Worm (Caenorhabditis elegans) whole organism, young adult: ENCODE data around the gene F48C5.2.

Experiments
- C06A6.2 ChIP-seq: fragments of 200-800 bp; sonication (Bioruptor generic); conservative IDR thresholded peaks from 2 replicates; pipeline ENCODE4 v1.3.6; 2022; ENCODE audit warnings: missing genetic modification characterization, missing compliant biosample characterization
- F10E7.11 ChIP-seq: sonication (generic microtip); optimal IDR thresholded peaks from 2 replicates; lab custom pipeline; 2017; ENCODE audit warnings: mild to moderate bottlenecking, missing genetic modification characterization, moderate library complexity, missing compliant biosample characterization
- F33H1.4 ChIP-seq: fragments of 200-800 bp; sonication (Bioruptor generic); IDR thresholded peaks from 2 replicates; pipeline ENCODE4 v1.3.6; 2022; ENCODE audit warnings: missing genetic modification reagents, missing genetic modification characterization, missing compliant biosample characterization
- F37B4.10 ChIP-seq: fragments of 200-800 bp; sonication (Bioruptor generic); IDR thresholded peaks from 2 replicates; pipeline ENCODE4 v1.3.6; 2022; ENCODE audit warnings: missing genetic modification characterization, missing compliant biosample characterization
- F52B5.7 ChIP-seq: sonication (generic microtip); optimal IDR thresholded peaks from 2 replicates; lab custom pipeline; 2016; ENCODE audit warnings: mild to moderate bottlenecking, missing genetic modification characterization, missing compliant biosample characterization
- K12H6.12 ChIP-seq: fragments of 200-800 bp; sonication (Bioruptor generic); optimal IDR thresholded peaks from 2 replicates; lab custom pipeline; 2018; ENCODE audit warnings: mild to moderate bottlenecking, missing genetic modification characterization, missing compliant biosample characterization
- T07F8.4 ChIP-seq: sonication (generic microtip); optimal IDR thresholded peaks from 2 replicates; lab custom pipeline; 2016; ENCODE audit warnings: mild to moderate bottlenecking, missing genetic modification characterization, moderate library complexity, missing compliant biosample characterization
- Y79H2A.3 ChIP-seq: fragments of 200-800 bp; sonication (Bioruptor generic); conservative IDR thresholded peaks from 2 replicates; pipeline ENCODE4 v1.3.6; 2022; ENCODE audit warnings: missing genetic modification reagents, missing genetic modification characterization, missing compliant biosample characterization
- ama-1 ChIP-seq, 3 experiments: fragments of 150-350 bp in 1 of 3; sonication (generic microtip) in 2 of 3; optimal IDR thresholded peaks; 2 replicates each; lab custom pipeline; 2014 to 2018; ENCODE audit warnings: missing biosample characterization in 2 of 3, missing genetic modification characterization in 2 of 3, missing genetic modification reagents in 2 of 3
- atf-7 ChIP-seq: sonication (generic microtip); optimal IDR thresholded peaks from 2 replicates; lab custom pipeline; 2017; ENCODE audit warnings: mild to moderate bottlenecking, missing genetic modification characterization, missing compliant biosample characterization
- attf-5 ChIP-seq: fragments of 200-800 bp; sonication (Bioruptor generic); optimal IDR thresholded peaks from 2 replicates; lab custom pipeline; 2018; ENCODE audit warnings: mild to moderate bottlenecking, missing genetic modification characterization, missing compliant biosample characterization
- bed-2 ChIP-seq: fragments of 200-800 bp; sonication (Bioruptor generic); IDR thresholded peaks from 2 replicates; pipeline ENCODE4 v1.3.6; 2022; ENCODE audit warnings: missing genetic modification reagents, missing genetic modification characterization, missing compliant biosample characterization
- cebp-1 ChIP-seq, 2 experiments: fragments of 200-800 bp in 1 of 2; sonication (Bioruptor generic) in 1 of 2; sonication (generic microtip) in 1 of 2; IDR thresholded peaks in 1 of 2; optimal IDR thresholded peaks in 1 of 2; 2 replicates each; pipeline versions ENCODE4 v1.3.6 to Lab custom; 2017 to 2022; ENCODE audit warnings: missing compliant biosample characterization in 2 of 2, missing genetic modification characterization in 2 of 2, mild to moderate bottlenecking in 1 of 2, missing genetic modification reagents in 1 of 2, moderate library complexity in 1 of 2
- ceh-27 ChIP-seq: fragments of 200-800 bp; sonication (Bioruptor generic); optimal IDR thresholded peaks from 2 replicates; lab custom pipeline; 2018; ENCODE audit warnings: mild to moderate bottlenecking, missing genetic modification characterization, moderate library complexity, missing compliant biosample characterization
- ceh-58 ChIP-seq: fragments of 200-800 bp; sonication (Bioruptor generic); IDR thresholded peaks from 2 replicates; pipeline ENCODE4 v1.3.6; 2022; ENCODE audit warnings: missing genetic modification characterization, missing compliant biosample characterization
- ceh-79 ChIP-seq: sonication (generic microtip); optimal IDR thresholded peaks from 2 replicates; lab custom pipeline; 2017; ENCODE audit warnings: mild to moderate bottlenecking, missing genetic modification characterization, missing compliant biosample characterization
- chd-7 ChIP-seq: sonication (generic microtip); optimal IDR thresholded peaks from 2 replicates; lab custom pipeline; 2016; ENCODE audit warnings: mild to moderate bottlenecking, missing genetic modification characterization, moderate library complexity, missing compliant biosample characterization
- dox-1 ChIP-seq: fragments of 200-800 bp; sonication (Bioruptor generic); IDR thresholded peaks from 2 replicates; pipeline ENCODE4 v1.3.6; 2022; ENCODE audit warnings: missing genetic modification reagents, missing genetic modification characterization, missing compliant biosample characterization
- dpff-1 ChIP-seq: sonication (generic microtip); optimal IDR thresholded peaks from 2 replicates; lab custom pipeline; 2017; ENCODE audit warnings: mild to moderate bottlenecking, missing genetic modification characterization, missing compliant biosample characterization
- efl-1 ChIP-seq: fragments of 150-350 bp; optimal IDR thresholded peaks from 2 replicates; lab custom pipeline; 2014; ENCODE audit warnings: missing biosample characterization, missing genetic modification reagents, missing genetic modification characterization
- egl-44 ChIP-seq: fragments of 200-800 bp; sonication (Bioruptor generic); IDR thresholded peaks from 2 replicates; pipeline ENCODE4 v1.3.6; 2022; ENCODE audit warnings: missing genetic modification reagents, missing genetic modification characterization, missing compliant biosample characterization
- ekl-4 ChIP-seq: fragments of 200-800 bp; sonication (Bioruptor generic); IDR thresholded peaks from 2 replicates; pipeline ENCODE4 v1.3.6; 2022; ENCODE audit warnings: missing genetic modification reagents, missing genetic modification characterization, missing compliant biosample characterization
- fkh-3 ChIP-seq: sonication (generic microtip); optimal IDR thresholded peaks from 2 replicates; lab custom pipeline; 2016; ENCODE audit warnings: mild to moderate bottlenecking, missing genetic modification characterization, missing compliant biosample characterization
- gei-17 ChIP-seq: fragments of 200-800 bp; sonication (Bioruptor generic); optimal IDR thresholded peaks from 2 replicates; lab custom pipeline; 2018; ENCODE audit warnings: mild to moderate bottlenecking, missing genetic modification characterization, missing compliant biosample characterization
- hlh-12 ChIP-seq: sonication (generic microtip); optimal IDR thresholded peaks from 2 replicates; lab custom pipeline; 2016; ENCODE audit warnings: missing genetic modification characterization, missing compliant biosample characterization
- hmg-1.2 ChIP-seq: fragments of 200-800 bp; sonication (Bioruptor generic); IDR thresholded peaks from 2 replicates; pipeline ENCODE4 v1.3.6; 2022; ENCODE audit warnings: missing genetic modification reagents, missing genetic modification characterization, missing compliant biosample characterization
- hrde-1 ChIP-seq: sonication (generic microtip); optimal IDR thresholded peaks from 2 replicates; lab custom pipeline; 2016; ENCODE audit warnings: missing genetic modification characterization, mild to moderate bottlenecking, missing compliant biosample characterization, moderate library complexity, missing genotype, missing genetic modification reagents, borderline replicate concordance
- hsf-1 ChIP-seq: fragments of 200-800 bp; sonication (Bioruptor generic); IDR thresholded peaks from 2 replicates; pipeline ENCODE4 v1.3.6; 2022; ENCODE audit warnings: missing genetic modification reagents, missing genetic modification characterization, missing compliant biosample characterization
- lin-26 ChIP-seq: fragments of 200-800 bp; sonication (Bioruptor generic); IDR thresholded peaks from 2 replicates; pipeline ENCODE4 v1.3.6; 2022; ENCODE audit warnings: missing genetic modification reagents, missing genetic modification characterization, missing compliant biosample characterization
- lin-35 ChIP-seq, 3 experiments: fragments of 150-350 bp in 2 of 3; sonication (generic microtip) in 1 of 3; optimal IDR thresholded peaks; 2 replicates each; lab custom pipeline; 2014 to 2018; ENCODE audit warnings: missing biosample characterization in 3 of 3, missing genetic modification characterization in 3 of 3, missing genetic modification reagents in 3 of 3
- lin-40 ChIP-seq: sonication (generic microtip); optimal IDR thresholded peaks from 2 replicates; lab custom pipeline; 2016; ENCODE audit warnings: missing genetic modification characterization, mild to moderate bottlenecking, missing compliant biosample characterization, missing genotype, missing genetic modification reagents
- lin-54 ChIP-seq: fragments of 200-800 bp; sonication (Bioruptor generic); optimal IDR thresholded peaks from 2 replicates; lab custom pipeline; 2018; ENCODE audit warnings: mild to moderate bottlenecking, missing genetic modification characterization, missing compliant biosample characterization
- lsy-27 ChIP-seq: sonication (generic microtip); optimal IDR thresholded peaks from 2 replicates; lab custom pipeline; 2017; ENCODE audit warnings: missing genetic modification characterization, mild to moderate bottlenecking, missing compliant biosample characterization, antibody characterized with exemption, missing genotype, borderline replicate concordance; ENCODE audit not compliant: insufficient read depth
- mes-4 ChIP-seq: sonication (generic microtip); optimal IDR thresholded peaks from 2 replicates; lab custom pipeline; 2016; ENCODE audit warnings: missing genotype, missing genetic modification characterization, missing compliant biosample characterization
- nfyb-1 ChIP-seq: fragments of 200-800 bp; sonication (Bioruptor generic); IDR thresholded peaks from 2 replicates; pipeline ENCODE4 v1.3.6; 2022; ENCODE audit warnings: missing genetic modification reagents, missing genetic modification characterization, missing compliant biosample characterization
- nhr-120 ChIP-seq: fragments of 200-800 bp; sonication (Bioruptor generic); IDR thresholded peaks from 2 replicates; pipeline ENCODE4 v1.3.6; 2022; ENCODE audit warnings: missing genetic modification characterization, missing compliant biosample characterization
- nhr-179 ChIP-seq: sonication (generic microtip); optimal IDR thresholded peaks from 2 replicates; lab custom pipeline; 2016; ENCODE audit warnings: mild to moderate bottlenecking, missing genetic modification characterization, missing compliant biosample characterization
- nhr-27 ChIP-seq: fragments of 200-800 bp; sonication (Bioruptor generic); optimal IDR thresholded peaks from 2 replicates; lab custom pipeline; 2018; ENCODE audit warnings: mild to moderate bottlenecking, missing genetic modification characterization, moderate library complexity, missing compliant biosample characterization
- nhr-80 ChIP-seq: sonication (generic microtip); optimal IDR thresholded peaks from 2 replicates; lab custom pipeline; 2016; ENCODE audit warnings: missing genetic modification characterization, missing compliant biosample characterization
- somi-1 ChIP-seq: fragments of 200-800 bp; sonication (Bioruptor generic); optimal IDR thresholded peaks from 2 replicates; lab custom pipeline; 2018; ENCODE audit warnings: mild to moderate bottlenecking, missing genetic modification characterization, missing compliant biosample characterization
- tbx-9 ChIP-seq: sonication (generic microtip); optimal IDR thresholded peaks from 2 replicates; lab custom pipeline; 2016; ENCODE audit warnings: borderline replicate concordance, missing genetic modification characterization, inconsistent platforms, missing compliant biosample characterization
- zfh-2 ChIP-seq: fragments of 200-800 bp; sonication (Bioruptor generic); conservative IDR thresholded peaks from 2 replicates; pipeline ENCODE4 v1.3.6; 2022; ENCODE audit warnings: missing genetic modification reagents, missing genetic modification characterization, missing compliant biosample characterization
- zim-3 ChIP-seq: sonication (generic microtip); optimal IDR thresholded peaks from 2 replicates; lab custom pipeline; 2017; ENCODE audit warnings: mild to moderate bottlenecking, missing genetic modification characterization, moderate library complexity, missing compliant biosample characterization
- ztf-18 ChIP-seq: sonication (generic microtip); optimal IDR thresholded peaks from 2 replicates; lab custom pipeline; 2016; ENCODE audit warnings: missing genotype, mild to moderate bottlenecking, missing genetic modification characterization, missing compliant biosample characterization
- ztf-28 ChIP-seq: fragments of 200-800 bp; sonication (Bioruptor generic); IDR thresholded peaks from 2 replicates; pipeline ENCODE4 v1.3.6; 2022; ENCODE audit warnings: missing genetic modification reagents, missing genetic modification characterization, missing compliant biosample characterization

Gene F48C5.2

ce11 chrX:11469600-11469999 lies 15.5 kb upstream of the F48C5.2 start (continued):
- TF ChIP-seq cebp-1 (GFP tag; IDR thresholded peaks at IDR 0.05; lab: Robert Waterston, UW) (no peak), cebp-1 (tag; optimal IDR thresholded peaks at IDR 0.05; lab: Kevin White, UChicago) (peak; percentile 64), ama-1 (optimal IDR thresholded peaks at IDR 0.05; lab: Kevin White, UChicago) (no peak), ama-1 (GFP tag; optimal IDR thresholded peaks at IDR 0.05; lab: Kevin White, UChicago) (no peak), bed-2 (GFP tag; lab: Robert Waterston, UW) (no peak), F33H1.4 (GFP tag; lab: Robert Waterston, UW) (no peak), hrde-1 (no peak), lin-54 (no peak), lin-26 (GFP tag; lab: Robert Waterston, UW) (no peak), chd-7 (tag; lab: Kevin White, UChicago) (peak; percentile 45), dox-1 (no peak), nhr-27 (tag; lab: Kevin White, UChicago) (no peak), nhr-80 (tag; lab: Kevin White, UChicago) (peak; percentile 63), attf-5 (GFP tag; lab: Kevin White, UChicago) (peak; percentile 27), K12H6.12 (tag; lab: Kevin White, UChicago) (peak; percentile 54), tbx-9 (tag; lab: Kevin White, UChicago) (no peak), ceh-58 (GFP tag; lab: Robert Waterston, UW) (no peak)

ce11 chrX:11468814-11469213 lies 14.7 kb upstream of the F48C5.2 start:
- TF ChIP-seq mes-4 (tag; lab: Kevin White, UChicago) (no peak), F37B4.10 (GFP tag; lab: Robert Waterston, UW) (no peak), lsy-27 (tag; lab: Kevin White, UChicago) (no peak), bed-2 (GFP tag; lab: Robert Waterston, UW) (no peak), ceh-27 (GFP tag; lab: Kevin White, UChicago) (no peak), ekl-4 (GFP tag; lab: Robert Waterston, UW) (no peak), lin-35 (GFP tag; optimal IDR thresholded peaks at IDR 0.05; lab: Kevin White, UChicago) (no peak), F33H1.4 (GFP tag; lab: Robert Waterston, UW) (no peak), ceh-79 (tag; lab: Kevin White, UChicago) (no peak), lin-40 (tag; lab: Kevin White, UChicago) (no peak), hrde-1 (no peak)
- TF ChIP-seq, all 124 proteins: peak for 0

DNA sequence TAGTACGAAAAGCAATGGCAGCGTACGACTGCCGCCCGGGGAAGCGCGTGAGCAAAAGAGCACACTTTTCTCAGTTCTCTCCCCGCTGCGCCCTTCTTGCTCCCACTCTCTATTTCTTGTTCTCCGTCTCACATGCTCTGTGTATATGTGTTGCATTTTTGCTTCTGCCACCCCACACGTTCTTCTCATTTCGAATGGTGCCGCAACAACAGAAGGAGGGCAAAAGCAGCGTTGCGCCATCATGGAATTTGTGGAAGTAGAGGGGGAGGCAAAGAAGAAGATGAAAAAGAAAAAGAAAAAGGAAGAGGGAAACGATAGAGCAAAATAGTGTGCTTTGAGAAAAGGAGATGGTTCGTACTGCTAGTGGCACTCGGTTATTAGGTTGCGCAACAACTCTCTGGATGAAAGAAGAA lies 13.2 kb upstream of the F48C5.2 start:
- TF ChIP-seq C06A6.2 (GFP tag; lab: Robert Waterston, UW) (no peak), zim-3 (peak; percentile 51), hsf-1 (no peak), egl-44 (GFP tag; lab: Robert Waterston, UW) (no peak), nhr-80 (tag; lab: Kevin White, UChicago) (peak; percentile 77), hlh-12 (tag; lab: Kevin White, UChicago) (no peak), fkh-3 (tag; lab: Kevin White, UChicago) (no peak), lin-35 (GFP tag; optimal IDR thresholded peaks at IDR 0.05; lab: Kevin White, UChicago) (peak in 1 of 3 experiments; percentile 50), nhr-179 (tag; lab: Kevin White, UChicago) (peak; percentile 9), F37B4.10 (GFP tag; lab: Robert Waterston, UW) (no peak), ztf-18 (peak; percentile 9), dpff-1 (tag; lab: Kevin White, UChicago) (no peak), efl-1 (GFP tag; lab: Kevin White, UChicago) (no peak), zfh-2 (GFP tag; lab: Robert Waterston, UW) (peak; percentile 96), attf-5 (GFP tag; lab: Kevin White, UChicago) (peak; percentile 59), ztf-28 (GFP tag; lab: Robert Waterston, UW) (no peak), T07F8.4 (tag; lab: Kevin White, UChicago) (no peak), nhr-120 (GFP tag; lab: Robert Waterston, UW) (no peak), F10E7.11 (tag; lab: Kevin White, UChicago) (no peak), Y79H2A.3 (GFP tag; lab: Robert Waterston, UW) (no peak), F52B5.7 (tag; lab: Kevin White, UChicago) (no peak), hmg-1.2 (GFP tag; lab: Robert Waterston, UW) (peak; percentile 22; the same call in 1 of the 2 replicates), nfyb-1 (GFP tag; lab: Robert Waterston, UW) (no peak), gei-17 (GFP tag; lab: Kevin White, UChicago) (peak; percentile 6), somi-1 (GFP tag; lab: Kevin White, UChicago) (peak; percentile 67), atf-7 (tag; lab: Kevin White, UChicago) (no peak)
